Worm (Caenorhabditis elegans) whole organism, L1 larva: ENCODE measurements around the gene atg-18.

Experiments used
- C04F5.9 ChIP-seq: sonication (generic microtip); optimal IDR thresholded peaks from 2 replicates; lab custom pipeline; 2016; ENCODE audit warnings: missing genetic modification characterization, missing compliant biosample characterization
- C16A3.4 ChIP-seq: fragments of 150-350 bp; optimal IDR thresholded peaks from 2 replicates; lab custom pipeline; 2014; ENCODE audit warnings: missing biosample characterization, missing genetic modification characterization
- C34B4.2 ChIP-seq: sonication (generic microtip); optimal IDR thresholded peaks from 2 replicates; lab custom pipeline; 2017; ENCODE audit warnings: mild to moderate bottlenecking, missing genetic modification characterization, missing compliant biosample characterization
- F16B12.6 ChIP-seq: fragments of 150-350 bp; optimal IDR thresholded peaks from 2 replicates; lab custom pipeline; 2014; ENCODE audit warnings: missing biosample characterization, missing genetic modification characterization
- Y116A8C.19 ChIP-seq: sonication (generic microtip); optimal IDR thresholded peaks from 2 replicates; lab custom pipeline; 2016; ENCODE audit warnings: missing compliant biosample characterization, missing genetic modification characterization, borderline replicate concordance
- alr-1 ChIP-seq: fragments of 200-800 bp; sonication (Bioruptor generic); optimal IDR thresholded peaks from 2 replicates; lab custom pipeline; 2018; ENCODE audit warnings: borderline replicate concordance, mild to moderate bottlenecking, missing genetic modification characterization, missing compliant biosample characterization
- aly-2 ChIP-seq: fragments of 150-350 bp; optimal IDR thresholded peaks from 2 replicates; lab custom pipeline; 2014; ENCODE audit warnings: missing biosample characterization, missing genetic modification characterization
- blmp-1 ChIP-seq: fragments of 150-350 bp; optimal IDR thresholded peaks from 2 replicates; lab custom pipeline; 2014; ENCODE audit warnings: missing biosample characterization, missing genetic modification characterization
- ceh-63 ChIP-seq: fragments of 200-800 bp; sonication (Bioruptor generic); optimal IDR thresholded peaks from 2 replicates; lab custom pipeline; 2018; ENCODE audit warnings: mild to moderate bottlenecking, missing genetic modification characterization, missing compliant biosample characterization
- ceh-8 ChIP-seq: fragments of 200-800 bp; sonication (Bioruptor generic); optimal IDR thresholded peaks from 2 replicates; lab custom pipeline; 2018; ENCODE audit warnings: mild to moderate bottlenecking, missing genetic modification characterization, moderate library complexity, missing compliant biosample characterization
- ceh-88 ChIP-seq: fragments of 200-800 bp; sonication (Bioruptor generic); IDR thresholded peaks from 2 replicates; pipeline ENCODE4 v1.3.6; 2022; ENCODE audit warnings: missing genetic modification characterization, missing compliant biosample characterization
- efl-1 ChIP-seq, 4 experiments: fragments of 150-350 bp; optimal IDR thresholded peaks in 3 of 4; peaks in 1 of 4; 1 replicate in 1 of 4; 2 replicates in 3 of 4; lab custom pipeline; 2014; ENCODE audit warnings: missing biosample characterization in 2 of 4, missing genetic modification characterization in 2 of 4, missing genetic modification reagents in 2 of 4
- efl-3 ChIP-seq: fragments of 200-800 bp; sonication (Bioruptor generic); optimal IDR thresholded peaks from 2 replicates; lab custom pipeline; 2018; ENCODE audit warnings: mild to moderate bottlenecking, missing genetic modification characterization, missing compliant biosample characterization
- egl-13 ChIP-seq: sonication (generic microtip); optimal IDR thresholded peaks from 2 replicates; lab custom pipeline; 2016; ENCODE audit warnings: missing genotype, missing genetic modification reagents, missing genetic modification characterization, missing compliant biosample characterization
- elt-2 ChIP-seq: sonication (generic microtip); optimal IDR thresholded peaks from 2 replicates; lab custom pipeline; 2016; ENCODE audit warnings: missing genetic modification characterization, mild to moderate bottlenecking, inconsistent platforms, missing compliant biosample characterization, missing genetic modification reagents
- ets-5 ChIP-seq: fragments of 200-800 bp; sonication (Bioruptor generic); IDR thresholded peaks from 2 replicates; pipeline ENCODE4 v1.3.6; 2022; ENCODE audit warnings: missing genetic modification characterization, missing compliant biosample characterization
- fkh-10 ChIP-seq: sonication (generic microtip); optimal IDR thresholded peaks from 2 replicates; lab custom pipeline; 2017; ENCODE audit warnings: missing biosample characterization, missing genetic modification reagents, missing genetic modification characterization
- fkh-8 ChIP-seq: sonication (generic microtip); optimal IDR thresholded peaks from 2 replicates; lab custom pipeline; 2016; ENCODE audit warnings: mild to moderate bottlenecking, missing genetic modification characterization, missing compliant biosample characterization
- grh-1 ChIP-seq: fragments of 200-800 bp; sonication (Bioruptor generic); IDR thresholded peaks from 2 replicates; pipeline ENCODE4 v1.3.6; 2022; ENCODE audit warnings: missing genetic modification reagents, missing genetic modification characterization, missing compliant biosample characterization
- hlh-4 ChIP-seq: sonication (generic microtip); optimal IDR thresholded peaks from 2 replicates; lab custom pipeline; 2016; ENCODE audit warnings: mild to moderate bottlenecking, missing genetic modification characterization, missing compliant biosample characterization
- hpl-2 ChIP-seq: fragments of 150-350 bp; optimal IDR thresholded peaks from 2 replicates; lab custom pipeline; 2014; ENCODE audit warnings: missing biosample characterization, missing genetic modification reagents, missing genetic modification characterization
- irx-1 ChIP-seq: sonication (generic microtip); optimal IDR thresholded peaks from 2 replicates; lab custom pipeline; 2016; ENCODE audit warnings: missing genetic modification characterization, missing compliant biosample characterization
- lin-13 ChIP-seq: fragments of 150-350 bp; optimal IDR thresholded peaks from 2 replicates; lab custom pipeline; 2014; ENCODE audit warnings: missing biosample characterization, missing genetic modification reagents, missing genetic modification characterization
- lin-15B ChIP-seq: fragments of 150-350 bp; sonication (generic microtip); optimal IDR thresholded peaks from 3 replicates; lab custom pipeline; 2014; ENCODE audit warnings: missing biosample characterization, missing genetic modification characterization
- lin-35 ChIP-seq, 2 experiments: fragments of 150-350 bp; optimal IDR thresholded peaks; 2 replicates each; lab custom pipeline; 2014; ENCODE audit warnings: missing biosample characterization in 2 of 2, missing genetic modification characterization in 2 of 2, missing genetic modification reagents in 2 of 2
- lin-39 ChIP-seq: fragments of 150-350 bp; optimal IDR thresholded peaks from 2 replicates; lab custom pipeline; 2014; ENCODE audit warnings: missing biosample characterization, missing genetic modification reagents, missing genetic modification characterization
- lsy-2 ChIP-seq, 2 experiments: fragments of 150-350 bp; optimal IDR thresholded peaks; 2 replicates each; lab custom pipeline; 2014; ENCODE audit warnings: missing biosample characterization in 2 of 2, missing genetic modification characterization in 2 of 2
- mab-9 ChIP-seq: fragments of 200-800 bp; sonication (Bioruptor generic); IDR thresholded peaks from 2 replicates; pipeline ENCODE4 v1.3.6; 2022; ENCODE audit warnings: missing genetic modification reagents, missing genetic modification characterization, missing compliant biosample characterization
- mef-2 ChIP-seq: fragments of 150-350 bp; optimal IDR thresholded peaks from 2 replicates; lab custom pipeline; 2014; ENCODE audit warnings: missing biosample characterization, missing genetic modification characterization
- nhr-11 ChIP-seq: fragments of 150-350 bp; optimal IDR thresholded peaks from 2 replicates; lab custom pipeline; 2014; ENCODE audit warnings: missing biosample characterization, missing genetic modification characterization
- nhr-19 ChIP-seq: fragments of 200-800 bp; sonication (Bioruptor generic); conservative IDR thresholded peaks from 2 replicates; pipeline ENCODE4 v1.3.6; 2022; ENCODE audit warnings: missing genetic modification characterization, missing compliant biosample characterization
- nhr-20 ChIP-seq: sonication (generic microtip); optimal IDR thresholded peaks from 2 replicates; lab custom pipeline; 2016; ENCODE audit warnings: mild to moderate bottlenecking, missing genetic modification characterization, missing compliant biosample characterization
- nhr-28 ChIP-seq: fragments of 150-350 bp; optimal IDR thresholded peaks from 2 replicates; lab custom pipeline; 2014; ENCODE audit warnings: missing biosample characterization, missing genetic modification characterization
- nhr-47 ChIP-seq: sonication (generic microtip); optimal IDR thresholded peaks from 2 replicates; lab custom pipeline; 2016; ENCODE audit warnings: mild to moderate bottlenecking, missing genetic modification characterization, moderate library complexity, missing compliant biosample characterization
- nhr-71 ChIP-seq: sonication (generic microtip); optimal IDR thresholded peaks from 2 replicates; lab custom pipeline; 2016; ENCODE audit warnings: mild to moderate bottlenecking, missing genetic modification characterization, moderate library complexity, missing compliant biosample characterization
- nhr-85 ChIP-seq: sonication (generic microtip); peaks from one replicate; lab custom pipeline; 2016; ENCODE audit warnings: missing genetic modification characterization, inconsistent platforms, missing compliant biosample characterization
- pax-3 ChIP-seq: fragments of 200-800 bp; sonication (Bioruptor generic); optimal IDR thresholded peaks from 2 replicates; lab custom pipeline; 2018; ENCODE audit warnings: mild to moderate bottlenecking, missing genetic modification characterization, moderate library complexity, missing compliant biosample characterization
- pqm-1 ChIP-seq: sonication (generic microtip); optimal IDR thresholded peaks from 3 replicates; lab custom pipeline; 2017; ENCODE audit warnings: missing biosample characterization, missing genetic modification characterization
- rnt-1 ChIP-seq: sonication (generic microtip); optimal IDR thresholded peaks from 2 replicates; lab custom pipeline; 2016; ENCODE audit warnings: mild to moderate bottlenecking, missing genetic modification characterization, moderate library complexity, missing compliant biosample characterization
- skn-1 ChIP-seq: fragments of 150-350 bp; optimal IDR thresholded peaks from 2 replicates; lab custom pipeline; 2014; ENCODE audit warnings: missing biosample characterization, missing genetic modification characterization
- snpc-4 ChIP-seq: fragments of 150-350 bp; optimal IDR thresholded peaks from 2 replicates; lab custom pipeline; 2014; ENCODE audit warnings: missing biosample characterization, missing genetic modification characterization
- sox-4 ChIP-seq: sonication (generic microtip); optimal IDR thresholded peaks from 2 replicates; lab custom pipeline; 2016; ENCODE audit warnings: missing genetic modification characterization, missing compliant biosample characterization
- sup-37 ChIP-seq: fragments of 200-800 bp; sonication (Bioruptor generic); optimal IDR thresholded peaks from 2 replicates; lab custom pipeline; 2018; ENCODE audit warnings: mild to moderate bottlenecking, missing genetic modification characterization, missing compliant biosample characterization
- swsn-7 ChIP-seq: sonication (generic microtip); optimal IDR thresholded peaks from 2 replicates; lab custom pipeline; 2016; ENCODE audit warnings: missing genetic modification characterization, missing compliant biosample characterization
- unc-130 ChIP-seq: fragments of 150-350 bp; optimal IDR thresholded peaks from 2 replicates; lab custom pipeline; 2017; ENCODE audit warnings: missing biosample characterization, missing genetic modification characterization, inconsistent platforms
- unc-62 ChIP-seq: fragments of 150-350 bp; optimal IDR thresholded peaks from 2 replicates; lab custom pipeline; 2014; ENCODE audit warnings: missing biosample characterization, missing genetic modification reagents, missing genetic modification characterization
- unc-98 ChIP-seq: fragments of 200-800 bp; sonication (Bioruptor generic); IDR thresholded peaks from 2 replicates; pipeline ENCODE4 v1.3.6; 2022; ENCODE audit warnings: missing genetic modification characterization, missing compliant biosample characterization
- vab-15 ChIP-seq: sonication (generic microtip); optimal IDR thresholded peaks from 2 replicates; lab custom pipeline; 2017; ENCODE audit warnings: missing genotype, mild to moderate bottlenecking, missing genetic modification characterization, missing compliant biosample characterization
- zag-1 ChIP-seq: fragments of 150-350 bp; optimal IDR thresholded peaks from 2 replicates; lab custom pipeline; 2014; ENCODE audit warnings: missing biosample characterization, missing genetic modification characterization
- zip-4 ChIP-seq: fragments of 200-800 bp; sonication (Bioruptor generic); optimal IDR thresholded peaks from 2 replicates; lab custom pipeline; 2018; ENCODE audit warnings: mild to moderate bottlenecking, missing genetic modification characterization, moderate library complexity, missing compliant biosample characterization
- ztf-4 ChIP-seq: fragments of 150-350 bp; optimal IDR thresholded peaks from 2 replicates; lab custom pipeline; 2014; ENCODE audit warnings: missing biosample characterization, missing genetic modification characterization

The atg-18 gene

ce11 chrV:8610633-8611404 lies 20.3 kb downstream of the atg-18 start, which contains the start of gene fip-4 (continued):
- TF ChIP-seq ztf-4 (tag; lab: Kevin White, UChicago), result peak; percentile 22
- TF ChIP-seq unc-98, result no peak
- TF ChIP-seq C34B4.2, result no peak
- no peak for TF ChIP-seq fkh-10
- TF ChIP-seq snpc-4 (tag; lab: Kevin White, UChicago), result no peak
- no peak for TF ChIP-seq Y116A8C.19
- TF ChIP-seq lin-13, result no peak
- TF ChIP-seq ceh-8 (GFP tag; lab: Kevin White, UChicago), result no peak
- peak; percentile 63 for TF ChIP-seq nhr-19 (GFP tag; lab: Robert Waterston, UW)
- peak; percentile 52 for TF ChIP-seq nhr-71
- TF ChIP-seq zip-4, result no peak
- peak; percentile 87 for TF ChIP-seq nhr-85
- no peak for TF ChIP-seq mef-2 (tag; lab: Kevin White, UChicago)
- TF ChIP-seq ceh-63 (GFP tag; lab: Kevin White, UChicago), result no peak
- no peak for TF ChIP-seq mab-9 (GFP tag; lab: Robert Waterston, UW)
- TF ChIP-seq lin-35 (GFP tag; optimal IDR thresholded peaks at IDR 0.05; lab: Kevin White, UChicago), result peak in 1 of 2 experiments; percentile 61
- TF ChIP-seq lin-39 (tag; lab: Kevin White, UChicago), result no peak
- TF ChIP-seq grh-1 (GFP tag; lab: Robert Waterston, UW), result 0 out of 2 replicates have a peak, but pooled peaks have one; percentile 42
- TF ChIP-seq lsy-2 (tag; optimal IDR thresholded peaks at IDR 0.05; lab: Kevin White, UChicago), result peak; percentile 6 to 30
- TF ChIP-seq lin-15B (tag; lab: Kevin White, UChicago), result no peak
- no peak for TF ChIP-seq efl-3 (GFP tag; lab: Kevin White, UChicago)
- peak; percentile 61 for TF ChIP-seq nhr-20 (tag; lab: Kevin White, UChicago)
- TF ChIP-seq unc-62 (GFP tag; lab: Kevin White, UChicago), result no peak
- TF ChIP-seq irx-1 (tag; lab: Kevin White, UChicago), result peak; percentile 7
- TF ChIP-seq sox-4 (tag; lab: Kevin White, UChicago), result no peak
- no peak for TF ChIP-seq pqm-1 (tag; lab: Kevin White, UChicago)
- TF ChIP-seq hpl-2 (GFP tag; lab: Kevin White, UChicago), result no peak
- peak; percentile 60 for TF ChIP-seq elt-2 (tag; lab: Kevin White, UChicago)
- TF ChIP-seq zag-1 (tag; lab: Kevin White, UChicago), result no peak
- no peak for TF ChIP-seq ets-5 (GFP tag; lab: Robert Waterston, UW)
- TF ChIP-seq skn-1 (tag; lab: Kevin White, UChicago), result no peak
- TF ChIP-seq fkh-8 (tag; lab: Kevin White, UChicago), result no peak
- no peak for TF ChIP-seq sup-37 (GFP tag; lab: Kevin White, UChicago)
- no peak for TF ChIP-seq nhr-28
- TF ChIP-seq rnt-1 (tag; lab: Kevin White, UChicago), result no peak
- no peak for TF ChIP-seq nhr-11 (tag; lab: Kevin White, UChicago)
- no peak for TF ChIP-seq efl-1 (optimal IDR thresholded peaks at IDR 0.05; lab: Kevin White, UChicago)
- TF ChIP-seq efl-1 (GFP tag; optimal IDR thresholded peaks at IDR 0.05 in 1 of 2; lab: Kevin White, UChicago), result peak in 1 of 2 experiments; percentile 80
- no peak for TF ChIP-seq vab-15
- no peak for TF ChIP-seq swsn-7 (tag; lab: Kevin White, UChicago)
- no peak for TF ChIP-seq aly-2 (tag; lab: Kevin White, UChicago)
- peak; percentile 59 for TF ChIP-seq unc-130 (tag; lab: Kevin White, UChicago)
- no peak for TF ChIP-seq C04F5.9 (tag; lab: Kevin White, UChicago)
- TF ChIP-seq alr-1 (tag; lab: Kevin White, UChicago), result no peak
- no peak for TF ChIP-seq F16B12.6 (tag; lab: Kevin White, UChicago)
- TF ChIP-seq egl-13 (tag; lab: Kevin White, UChicago), result no peak
- no peak for TF ChIP-seq ceh-88 (GFP tag; lab: Robert Waterston, UW)
- TF ChIP-seq nhr-47, result peak; percentile 43
- peak; percentile 31 for TF ChIP-seq C16A3.4 (tag; lab: Kevin White, UChicago)
- no peak for TF ChIP-seq pax-3 (tag; lab: Kevin White, UChicago)
- peak; percentile 99 for TF ChIP-seq blmp-1 (tag; lab: Kevin White, UChicago)
- TF ChIP-seq hlh-4, result no peak
